Worm (Caenorhabditis elegans) whole organism, L4 larva: ENCODE data around the gene nhr-211.

Source experiments
- Y75B8A.6 ChIP-seq: fragments of 200-800 bp; sonication (Bioruptor generic); IDR thresholded peaks from 2 replicates; pipeline ENCODE4 v1.3.6; 2022; ENCODE audit warnings: missing genetic modification reagents, missing genetic modification characterization, missing compliant biosample characterization
- daf-8 ChIP-seq: fragments of 200-800 bp; sonication (Bioruptor generic); IDR thresholded peaks from 2 replicates; pipeline ENCODE4 v1.3.6; 2022; ENCODE audit warnings: missing genetic modification characterization, missing compliant biosample characterization
- hlh-11 ChIP-seq: fragments of 200-800 bp; sonication (Bioruptor generic); optimal IDR thresholded peaks from 2 replicates; lab custom pipeline; 2018; ENCODE audit warnings: mild to moderate bottlenecking, missing genetic modification characterization, missing compliant biosample characterization
- lin-1 ChIP-seq: fragments of 200-800 bp; sonication (Bioruptor generic); IDR thresholded peaks from 2 replicates; pipeline ENCODE4 v1.3.6; 2022; ENCODE audit warnings: missing genetic modification reagents, missing genetic modification characterization, missing compliant biosample characterization
- lin-39 ChIP-seq: fragments of 150-350 bp; optimal IDR thresholded peaks from 2 replicates; lab custom pipeline; 2014; ENCODE audit warnings: missing biosample characterization, missing genetic modification reagents, missing genetic modification characterization
- lsy-2 ChIP-seq, 2 experiments: fragments of 150-350 bp in 1 of 2; sonication (generic microtip) in 1 of 2; optimal IDR thresholded peaks; 2 replicates each; lab custom pipeline; 2014 to 2017; ENCODE audit warnings: missing biosample characterization in 2 of 2, missing genetic modification characterization in 2 of 2
- nhr-10 ChIP-seq: fragments of 150-350 bp; optimal IDR thresholded peaks from 2 replicates; lab custom pipeline; 2014; ENCODE audit warnings: missing biosample characterization, missing genetic modification characterization
- nhr-11 ChIP-seq: fragments of 150-350 bp; optimal IDR thresholded peaks from 2 replicates; lab custom pipeline; 2014; ENCODE audit warnings: missing biosample characterization, missing genetic modification characterization
- zag-1 ChIP-seq: fragments of 150-350 bp; optimal IDR thresholded peaks from 2 replicates; lab custom pipeline; 2014; ENCODE audit warnings: missing biosample characterization, missing genetic modification characterization

- TF ChIP-seq lin-1: 0 out of 2 replicates have a peak, but pooled peaks have one; percentile 8
- no peak for TF ChIP-seq lin-39 (tag; lab: Kevin White, UChicago)
- TF ChIP-seq Y75B8A.6: no peak
- TF ChIP-seq hlh-11 (tag; lab: Kevin White, UChicago): peak; percentile 67
- TF ChIP-seq lsy-2 (tag; optimal IDR thresholded peaks at IDR 0.05; lab: Kevin White, UChicago): peak in 1 of 2 experiments; percentile 55
- no peak for TF ChIP-seq daf-8 (GFP tag; lab: Robert Waterston, UW)
- no peak for TF ChIP-seq nhr-10 (tag; lab: Kevin White, UChicago)
- TF ChIP-seq nhr-11 (tag; lab: Kevin White, UChicago): no peak
- no peak for TF ChIP-seq zag-1 (tag; lab: Kevin White, UChicago)
These were observed 47.4 kb downstream of the nhr-211 start, which contains the start of gene nhr-132 for ce11 chrV:534176-534575.
